Worm (Caenorhabditis elegans): ENCODE results near the gene F54D5.3.

The F54D5.3 gene

DNA sequence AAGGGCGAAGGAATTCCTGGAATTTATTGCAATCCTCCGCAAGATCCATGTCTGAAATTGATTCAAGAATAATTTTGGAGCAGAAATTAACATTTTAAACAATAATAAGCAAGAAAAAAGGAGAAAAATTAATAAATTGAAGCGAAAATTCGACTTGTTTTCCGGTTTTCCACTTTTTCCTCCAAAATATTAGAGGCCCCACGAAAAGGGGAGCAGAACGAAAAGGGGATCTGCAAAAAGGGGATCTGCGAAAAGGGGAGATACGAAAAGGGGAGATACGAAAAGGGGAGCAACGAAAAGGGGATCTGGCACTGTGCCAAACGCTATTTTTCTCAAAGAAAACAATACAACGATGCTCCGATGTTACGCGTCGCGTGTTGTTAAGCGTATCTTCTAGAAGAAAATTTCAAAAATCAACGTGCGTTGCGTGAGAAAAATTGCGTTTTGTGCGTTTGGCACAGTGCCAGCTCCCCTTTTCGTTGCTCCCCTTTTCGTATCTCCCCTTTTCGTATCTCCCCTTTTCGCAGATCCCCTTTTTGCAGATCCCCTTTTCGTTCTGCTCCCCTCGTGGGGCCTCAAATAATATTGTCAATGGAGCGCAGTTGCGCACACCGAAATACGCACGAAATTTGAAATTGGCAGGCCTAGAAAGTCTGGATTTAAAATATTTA lies 37.0 kb upstream of the F54D5.3 start, which contains the start of gene Y62F5A.12 (continued):
- TF ChIP-seq K12H6.12 (tag; optimal IDR thresholded peaks at IDR 0.05) (peak; percentile 87), madf-8 (GFP tag; conservative IDR thresholded peaks at IDR 0.05) (peak; percentile 96), ceh-40 (GFP tag; IDR thresholded peaks at IDR 0.05) (peak; percentile 89), dpl-1 (GFP tag; optimal IDR thresholded peaks at IDR 0.05) (peak; percentile 60), B0035.1 (tag; optimal IDR thresholded peaks at IDR 0.05) (peak; percentile 35), zfh-2 (GFP tag; conservative IDR thresholded peaks at IDR 0.05) (peak; percentile 70; the same call in 1 of the 2 replicates), nhr-80 (tag; optimal IDR thresholded peaks at IDR 0.05) (peak; percentile 61), ceh-100 (GFP tag; IDR thresholded peaks at IDR 0.05) (peak; percentile 99), let-607 (tag; optimal IDR thresholded peaks at IDR 0.05) (peak in 1 of 2 experiments; percentile 58), somi-1 (GFP tag; optimal IDR thresholded peaks at IDR 0.05) (peak; percentile 47), die-1 (tag; optimal IDR thresholded peaks at IDR 0.05) (peak; percentile 37), ztf-26 (tag; optimal IDR thresholded peaks at IDR 0.05) (peak; percentile 68), Y67H2A.10 (GFP tag; conservative IDR thresholded peaks at IDR 0.05) (peak; percentile 93), egl-18 (GFP tag; IDR thresholded peaks at IDR 0.05) (peak; percentile 86), ZK185.1 (tag; optimal IDR thresholded peaks at IDR 0.05; ENCODE audit: poor library complexity, severe bottlenecking) (peak; percentile 71), tbp1 (GFP tag; optimal IDR thresholded peaks at IDR 0.05) (peak; percentile 71), ekl-4 (GFP tag; IDR thresholded peaks at IDR 0.05) (peak; percentile 94), F39B2.1 (GFP tag; IDR thresholded peaks at IDR 0.05) (peak; percentile 34; the same call in 1 of the 2 replicates), let-526 (GFP tag; IDR thresholded peaks at IDR 0.05) (peak; percentile 99), Y95B8A.8 (GFP tag; IDR thresholded peaks at IDR 0.05) (peak; percentile 94), F22D6.2 (tag; optimal IDR thresholded peaks at IDR 0.05) (peak; percentile 54), hrde-1 (tag; optimal IDR thresholded peaks at IDR 0.05; ENCODE audit: borderline replicate concordance) (peak; percentile 1), aptf-3 (GFP tag; IDR thresholded peaks at IDR 0.05) (peak; percentile 75; the same call in 1 of the 2 replicates), nfyb-1 (GFP tag; IDR thresholded peaks at IDR 0.05) (peak; percentile 94), hmg-1.2 (GFP tag; IDR thresholded peaks at IDR 0.05) (peak; percentile 81), bed-2 (GFP tag; IDR thresholded peaks at IDR 0.05) (peak; percentile 98), madf-10 (tag; optimal IDR thresholded peaks at IDR 0.05) (peak; percentile 90), xnd-1 (tag; optimal IDR thresholded peaks at IDR 0.05) (peak; percentile 53), pbrm-1 (GFP tag; IDR thresholded peaks at IDR 0.05) (peak; percentile 96), B0336.3 (GFP tag; IDR thresholded peaks at IDR 0.05) (peak; percentile 78), F37B4.10 (GFP tag; IDR thresholded peaks at IDR 0.05) (peak; percentile 95), ccch-3 (GFP tag; optimal IDR thresholded peaks at IDR 0.05) (peak; percentile 31), ztf-6 (GFP tag; IDR thresholded peaks at IDR 0.05) (peak; percentile 98), attf-3 (GFP tag; conservative IDR thresholded peaks at IDR 0.05) (peak; percentile 85), C06A6.2 (GFP tag; conservative IDR thresholded peaks at IDR 0.05) (peak; percentile 82), ztf-25 (GFP tag; IDR thresholded peaks at IDR 0.05) (peak; percentile 99), akir-1 (GFP tag; optimal IDR thresholded peaks at IDR 0.05) (peak; percentile 82), egl-44 (GFP tag; IDR thresholded peaks at IDR 0.05) (peak; percentile 86; the same call in 1 of the 2 replicates), Y79H2A.3 (GFP tag; conservative IDR thresholded peaks at IDR 0.05) (peak; percentile 89), lin-54 (GFP tag; optimal IDR thresholded peaks at IDR 0.05) (peak; percentile 92), rec-8 (tag; optimal IDR thresholded peaks at IDR 0.05) (peak; percentile 31 to 51), hmg-20 (GFP tag; IDR thresholded peaks at IDR 0.05) (peak; percentile 74), C17E4.6 (GFP tag; IDR thresholded peaks at IDR 0.05) (peak; percentile 67), ztf-18 (tag; optimal IDR thresholded peaks at IDR 0.05) (peak; percentile 86), egrh-3 (GFP tag; IDR thresholded peaks at IDR 0.05) (peak; percentile 91), Y53G8AR.9 (GFP tag; conservative IDR thresholded peaks at IDR 0.05) (peak; percentile 93), B0261.1 (tag; optimal IDR thresholded peaks at IDR 0.05) (peak; percentile 20)

All from whole organism, young adult.